Worm (Caenorhabditis elegans): ENCODE results near the gene tcer-1.

Gene tcer-1

DNA sequence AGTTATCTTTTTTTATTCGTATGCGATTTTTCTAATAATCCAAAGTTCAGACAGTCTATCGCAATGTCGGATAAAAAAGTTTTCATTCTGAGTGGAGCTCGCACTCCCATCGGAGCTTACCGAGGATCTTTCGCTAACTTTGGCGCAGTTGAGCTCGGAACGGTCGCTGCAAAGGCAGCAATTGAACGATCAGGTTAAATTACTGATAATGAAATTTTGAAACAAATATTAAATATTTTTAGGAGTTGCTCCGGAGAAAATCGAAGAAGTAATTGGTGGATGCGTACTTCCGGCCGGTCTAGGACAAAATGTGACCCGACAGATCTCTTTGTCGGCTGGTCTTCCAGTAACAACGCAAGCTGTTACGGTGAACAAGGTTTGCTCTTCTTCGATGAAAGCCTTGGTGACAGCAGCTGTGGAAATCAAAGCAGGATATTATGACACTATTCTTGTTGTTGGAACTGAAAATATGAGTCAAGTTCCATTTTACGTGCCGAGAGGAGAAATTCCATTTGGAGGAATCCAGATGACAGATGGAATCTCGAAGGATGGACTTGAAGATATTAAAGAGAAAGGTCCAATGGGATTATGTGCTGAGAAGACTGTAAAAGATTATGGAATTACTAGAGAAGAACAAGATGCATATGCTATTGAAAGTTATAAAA is 25.8 kb upstream of the tcer-1 start, which contains the start of gene T02G5.7:
T02G5.7 (plus strand) TSS at position 51 of the 665 bp plus-strand sequence.
- TF ChIP-seq ets-7 (tag; optimal IDR thresholded peaks at IDR 0.05) (no peak), aly-1 (tag; optimal IDR thresholded peaks at IDR 0.05) (no peak), ceh-36 (tag; optimal IDR thresholded peaks at IDR 0.05) (no peak), hmbx-1 (tag; optimal IDR thresholded peaks at IDR 0.05) (no peak), F13C5.2 (tag; optimal IDR thresholded peaks at IDR 0.05) (no peak)

DNA sequence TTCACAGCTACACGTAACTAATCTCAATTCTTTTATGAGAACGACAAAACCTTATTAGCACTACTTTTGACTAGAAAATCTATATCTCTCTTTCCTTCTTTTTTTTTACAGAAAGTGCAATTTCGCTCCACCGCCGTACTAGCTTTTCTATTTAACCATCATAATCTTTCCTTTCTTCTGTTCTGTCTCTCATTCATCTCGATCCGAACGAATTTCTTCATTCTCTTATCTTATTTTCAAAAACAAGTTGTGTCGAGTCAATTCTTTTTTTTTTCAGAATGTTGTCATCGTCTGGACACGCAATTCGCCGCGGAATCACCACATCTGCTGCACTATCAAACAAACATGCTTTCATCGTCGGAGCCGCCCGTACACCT is 23.7 kb upstream of the tcer-1 start, which contains the start of gene kat-1:
kat-1 (plus strand) TSS at position 278 of the 377 bp plus-strand sequence.
- no peak for TF ChIP-seq hmg-4 (GFP tag; optimal IDR thresholded peaks at IDR 0.05)
- no peak for TF ChIP-seq flt-1 (GFP tag; IDR thresholded peaks at IDR 0.05)
- TF ChIP-seq ets-7 (tag; optimal IDR thresholded peaks at IDR 0.05) = no peak
- no peak for TF ChIP-seq aly-1 (tag; optimal IDR thresholded peaks at IDR 0.05)
- TF ChIP-seq hnd-1 (tag; optimal IDR thresholded peaks at IDR 0.05) = no peak
- no peak for TF ChIP-seq tbx-11 (GFP tag; IDR thresholded peaks at IDR 0.05)
- TF ChIP-seq pes-1 (GFP tag; IDR thresholded peaks at IDR 0.05) = no peak
- no peak for TF ChIP-seq B0310.2 (tag; optimal IDR thresholded peaks at IDR 0.05)
- TF ChIP-seq ama-1 (optimal IDR thresholded peaks at IDR 0.05) = no peak
- TF ChIP-seq F13C5.2 (tag; optimal IDR thresholded peaks at IDR 0.05) = no peak
- no peak for TF ChIP-seq ceh-36 (tag; optimal IDR thresholded peaks at IDR 0.05)
- no peak for TF ChIP-seq ceh-13 (GFP tag; optimal IDR thresholded peaks at IDR 0.05)
- TF ChIP-seq sea-1 (GFP tag; conservative IDR thresholded peaks at IDR 0.05) = no peak
- TF ChIP-seq tra-4 (tag; optimal IDR thresholded peaks at IDR 0.05) = no peak
- TF ChIP-seq scrt-1 (GFP tag; IDR thresholded peaks at IDR 0.05) = no peak
- TF ChIP-seq hmbx-1 (tag; optimal IDR thresholded peaks at IDR 0.05) = no peak

DNA sequence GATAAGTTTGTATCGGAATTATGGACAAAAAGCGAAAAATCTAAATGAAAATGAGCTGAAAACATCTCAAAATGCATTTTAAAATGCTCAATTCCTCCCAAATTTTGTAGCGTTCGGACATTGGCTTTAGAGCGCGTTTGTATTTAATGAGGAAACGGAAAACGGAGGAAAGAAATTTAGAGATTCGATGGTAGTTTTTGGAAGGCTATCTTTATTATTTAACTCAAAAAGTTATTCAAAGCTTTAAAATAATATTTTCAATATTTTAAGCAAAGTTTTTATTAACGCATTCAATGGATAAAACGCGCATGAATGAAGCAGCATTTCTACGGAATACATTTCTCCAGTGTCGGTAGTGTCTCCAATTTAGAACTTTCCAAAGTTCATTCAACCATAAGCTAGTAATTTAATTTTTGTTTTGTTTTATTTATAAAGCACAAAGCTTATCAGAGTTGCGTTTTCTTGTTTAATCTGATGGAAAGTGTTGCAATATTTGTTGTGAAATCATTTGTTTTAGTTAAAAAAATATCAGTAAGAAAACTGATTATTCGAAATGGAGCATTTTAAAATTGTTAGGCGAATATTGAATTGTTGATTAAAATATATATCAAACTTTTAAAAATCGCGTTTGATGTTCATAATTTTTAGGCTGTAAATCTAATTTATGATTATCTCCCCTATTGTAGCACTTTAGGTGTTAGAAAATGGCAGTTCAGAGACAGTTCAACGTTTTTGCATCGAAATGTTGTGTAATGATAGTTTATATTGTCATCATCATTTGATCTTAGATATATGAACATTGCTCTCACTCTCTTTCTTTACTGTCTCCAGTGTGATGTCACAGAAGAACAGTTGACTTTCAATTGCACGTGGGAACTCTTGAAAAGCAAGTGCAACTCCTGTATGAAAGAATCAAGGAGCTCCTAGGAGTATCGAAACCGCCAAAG is 23.0 kb upstream of the tcer-1 start:
- TF ChIP-seq tbx-37 (GFP tag; conservative IDR thresholded peaks at IDR 0.05) (0 out of 2 replicates have a peak, but pooled peaks have one; percentile 19), hnd-1 (tag; optimal IDR thresholded peaks at IDR 0.05) (peak; percentile 5), ets-7 (tag; optimal IDR thresholded peaks at IDR 0.05) (peak; percentile 18), ceh-13 (GFP tag; optimal IDR thresholded peaks at IDR 0.05) (peak; percentile 5), hmg-4 (GFP tag; optimal IDR thresholded peaks at IDR 0.05) (no peak), sea-1 (GFP tag; conservative IDR thresholded peaks at IDR 0.05) (no peak)

DNA sequence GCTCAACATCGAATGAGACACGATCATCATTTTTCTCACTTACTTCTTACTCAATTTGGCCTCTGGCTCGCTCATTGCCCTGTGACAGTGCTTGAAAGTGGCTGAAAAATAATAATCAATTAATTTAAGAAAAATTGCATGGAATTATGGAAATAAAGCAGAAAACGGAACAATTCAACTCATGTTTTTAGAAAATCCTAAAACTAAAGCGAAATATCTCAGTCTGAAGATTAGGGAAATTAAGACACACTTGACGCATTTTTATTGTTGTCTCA is 22.4 kb upstream of the tcer-1 start, which contains the start of gene kars-1:
kars-1 (minus strand) TSS at position 101 of the 275 bp plus-strand sequence.
- TF ChIP-seq aly-1 (tag; optimal IDR thresholded peaks at IDR 0.05) = no peak
- no peak for TF ChIP-seq hnd-1 (tag; optimal IDR thresholded peaks at IDR 0.05)
- no peak for TF ChIP-seq hmbx-1 (tag; optimal IDR thresholded peaks at IDR 0.05)
- no peak for TF ChIP-seq sea-1 (GFP tag; conservative IDR thresholded peaks at IDR 0.05)
- no peak for TF ChIP-seq tbx-37 (GFP tag; conservative IDR thresholded peaks at IDR 0.05)
- no peak for TF ChIP-seq F13C5.2 (tag; optimal IDR thresholded peaks at IDR 0.05)
- no peak for TF ChIP-seq ceh-13 (GFP tag; optimal IDR thresholded peaks at IDR 0.05)
- TF ChIP-seq tbx-11 (GFP tag; IDR thresholded peaks at IDR 0.05) = no peak
- no peak for TF ChIP-seq scrt-1 (GFP tag; IDR thresholded peaks at IDR 0.05)
- no peak for TF ChIP-seq hmg-4 (GFP tag; optimal IDR thresholded peaks at IDR 0.05)
- no peak for TF ChIP-seq flt-1 (GFP tag; IDR thresholded peaks at IDR 0.05)
- no peak for TF ChIP-seq ceh-36 (tag; optimal IDR thresholded peaks at IDR 0.05)
- no peak for TF ChIP-seq tra-4 (tag; optimal IDR thresholded peaks at IDR 0.05)
- TF ChIP-seq ets-7 (tag; optimal IDR thresholded peaks at IDR 0.05) = no peak

DNA sequence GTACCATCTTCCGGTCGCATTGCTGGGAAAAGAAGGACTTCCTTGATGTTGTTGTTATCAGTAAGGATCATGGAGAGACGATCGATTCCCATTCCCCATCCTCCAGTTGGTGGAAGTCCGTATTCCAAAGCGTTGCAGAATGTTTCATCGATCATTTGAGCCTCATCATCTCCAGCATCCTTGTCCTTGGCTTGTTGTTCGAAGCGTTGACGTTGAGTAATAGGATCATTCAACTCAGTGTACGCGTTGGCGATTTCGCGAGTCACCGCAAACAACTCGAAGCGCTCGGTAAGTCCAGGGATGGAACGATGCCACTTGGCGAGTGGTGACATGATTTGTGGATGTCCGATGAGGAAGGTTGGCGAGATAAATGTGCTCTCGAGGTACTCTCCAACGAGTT is 20.6 kb upstream of the tcer-1 start:
- TF ChIP-seq hmg-4 (GFP tag; optimal IDR thresholded peaks at IDR 0.05) (no peak), tbx-37 (GFP tag; conservative IDR thresholded peaks at IDR 0.05) (no peak), ceh-36 (tag; optimal IDR thresholded peaks at IDR 0.05) (no peak), tbx-11 (GFP tag; IDR thresholded peaks at IDR 0.05) (no peak), tra-4 (tag; optimal IDR thresholded peaks at IDR 0.05) (no peak), pes-1 (GFP tag; IDR thresholded peaks at IDR 0.05) (no peak), ets-7 (tag; optimal IDR thresholded peaks at IDR 0.05) (no peak), ama-1 (optimal IDR thresholded peaks at IDR 0.05) (no peak), ceh-13 (GFP tag; optimal IDR thresholded peaks at IDR 0.05) (no peak), aly-1 (tag; optimal IDR thresholded peaks at IDR 0.05) (no peak), sea-1 (GFP tag; conservative IDR thresholded peaks at IDR 0.05) (no peak), hmbx-1 (tag; optimal IDR thresholded peaks at IDR 0.05) (no peak), B0310.2 (tag; optimal IDR thresholded peaks at IDR 0.05) (no peak), flt-1 (GFP tag; IDR thresholded peaks at IDR 0.05) (no peak), scrt-1 (GFP tag; IDR thresholded peaks at IDR 0.05) (no peak), hnd-1 (tag; optimal IDR thresholded peaks at IDR 0.05) (no peak), F13C5.2 (tag; optimal IDR thresholded peaks at IDR 0.05) (no peak)

DNA sequence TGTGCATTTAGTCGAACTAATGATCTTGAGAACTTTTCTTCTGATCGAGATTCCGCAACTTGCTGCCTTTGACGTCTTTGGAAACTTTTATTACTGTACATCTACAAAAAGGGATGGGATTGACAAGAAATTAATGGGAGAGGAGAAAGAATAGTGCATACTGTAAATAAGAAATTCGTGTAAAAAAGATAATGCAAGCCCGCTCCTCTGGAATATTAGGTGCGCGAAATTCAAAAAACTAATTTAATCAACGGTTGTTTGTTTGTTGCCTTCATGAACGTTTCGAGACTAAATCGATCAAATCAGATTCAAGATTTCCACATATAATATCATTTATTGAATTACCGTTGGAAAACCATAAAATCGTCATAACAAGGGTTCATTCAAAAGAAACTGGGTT is 20.0 kb upstream of the tcer-1 start, which contains the start of gene him-14:
him-14 (minus strand) TSS at position 101 of the 400 bp plus-strand sequence.
- TF ChIP-seq ets-7 (tag; optimal IDR thresholded peaks at IDR 0.05) (no peak), scrt-1 (GFP tag; IDR thresholded peaks at IDR 0.05) (no peak)

DNA sequence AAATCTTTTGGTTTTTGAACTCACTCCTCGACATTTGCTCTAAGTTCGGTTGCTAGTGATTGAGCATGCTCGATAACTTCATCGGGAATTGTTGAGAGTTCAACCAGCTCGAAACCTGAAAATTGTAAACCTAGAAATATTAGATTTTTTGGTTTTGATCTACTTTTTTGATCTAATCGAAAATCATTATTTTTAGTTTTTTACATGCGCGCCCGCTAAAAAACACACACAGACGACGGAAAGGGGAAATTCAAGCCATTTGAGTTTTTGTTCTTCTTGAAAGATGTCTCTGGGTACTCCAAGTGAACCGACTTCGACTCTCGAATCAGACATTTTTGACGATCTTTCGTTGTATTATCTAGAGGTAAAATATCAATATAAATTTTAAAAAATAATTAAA is 15.5 kb upstream of the tcer-1 start, which contains the start of gene nos-2:
nos-2 (plus strand) TSS at position 228 of the 400 bp plus-strand sequence.
- TF ChIP-seq ama-1 (optimal IDR thresholded peaks at IDR 0.05) (no peak), flt-1 (GFP tag; IDR thresholded peaks at IDR 0.05) (no peak), ets-7 (tag; optimal IDR thresholded peaks at IDR 0.05) (no peak)
